Fruit fly (Drosophila melanogaster) whole organism, adult: Measurements from ENCODE around the gene CG12984.

Experiments
- CG11617 ChIP-seq: fragments of 200-800 bp; sonication (Bioruptor generic); optimal IDR thresholded peaks from 2 replicates; lab custom pipeline; 2017; ENCODE audit warnings: mild to moderate bottlenecking, missing biosample characterization, missing genetic modification reagents, missing genetic modification characterization
- CG12768 ChIP-seq: fragments of 200-800 bp; sonication (Bioruptor generic); optimal IDR thresholded peaks from 2 replicates; lab custom pipeline; 2017; ENCODE audit warnings: missing biosample characterization, missing genetic modification characterization, mild to moderate bottlenecking, moderate library complexity, missing genetic modification reagents
- CG14711 ChIP-seq: fragments of 200-800 bp; sonication (Bioruptor generic); optimal IDR thresholded peaks from 2 replicates; lab custom pipeline; 2018; ENCODE audit warnings: missing biosample characterization, mild to moderate bottlenecking, missing genetic modification characterization, moderate library complexity
- CG1620 ChIP-seq: fragments of 200-800 bp; sonication (Bioruptor generic); optimal IDR thresholded peaks from 2 replicates; lab custom pipeline; 2016; ENCODE audit warnings: missing biosample characterization, missing genetic modification characterization
- CG33017 ChIP-seq: fragments of 200-800 bp; sonication (Bioruptor generic); optimal IDR thresholded peaks from 2 replicates; lab custom pipeline; 2018; ENCODE audit warnings: missing biosample characterization, mild to moderate bottlenecking, missing genetic modification characterization, moderate library complexity
- CG5204 ChIP-seq: fragments of 200-800 bp; sonication (Bioruptor generic); optimal IDR thresholded peaks from 2 replicates; lab custom pipeline; 2016; ENCODE audit warnings: missing biosample characterization, missing genetic modification characterization
- CG7045 ChIP-seq: fragments of 200-800 bp; sonication (Bioruptor generic); optimal IDR thresholded peaks from 2 replicates; lab custom pipeline; 2017; ENCODE audit warnings: missing biosample characterization, mild to moderate bottlenecking, missing genetic modification characterization
- CG7101 ChIP-seq: fragments of 200-800 bp; sonication (Bioruptor generic); optimal IDR thresholded peaks from 2 replicates; lab custom pipeline; 2018; ENCODE audit warnings: missing biosample characterization, mild to moderate bottlenecking, missing genetic modification characterization, moderate library complexity
- Clk ChIP-seq: fragments of 200-800 bp; sonication (Bioruptor generic); optimal IDR thresholded peaks from 2 replicates; lab custom pipeline; 2017; ENCODE audit warnings: missing biosample characterization, missing genetic modification characterization
- Crg-1 ChIP-seq: fragments of 200-800 bp; sonication (Bioruptor generic); optimal IDR thresholded peaks from 2 replicates; lab custom pipeline; 2016; ENCODE audit warnings: missing biosample characterization, missing genetic modification characterization
- Hr96 ChIP-seq: fragments of 200-800 bp; sonication (Bioruptor generic); optimal IDR thresholded peaks from 2 replicates; lab custom pipeline; 2016; ENCODE audit warnings: missing biosample characterization, missing genetic modification characterization
- Mnt ChIP-seq: fragments of 200-800 bp; sonication (Bioruptor generic); optimal IDR thresholded peaks from 2 replicates; lab custom pipeline; 2016; ENCODE audit warnings: missing biosample characterization, mild to moderate bottlenecking, missing genetic modification characterization
- bab1 ChIP-seq: fragments of 200-800 bp; sonication (Bioruptor generic); optimal IDR thresholded peaks from 3 replicates; lab custom pipeline; 2019; ENCODE audit warnings: missing biosample characterization, mild to moderate bottlenecking, missing genetic modification characterization, moderate library complexity
- cic ChIP-seq: fragments of 200-800 bp; sonication (Bioruptor generic); optimal IDR thresholded peaks from 2 replicates; lab custom pipeline; 2017; ENCODE audit warnings: missing biosample characterization, mild to moderate bottlenecking, missing genetic modification characterization, moderate library complexity
- cnc ChIP-seq, 2 experiments: fragments of >200 bp; optimal IDR thresholded peaks; 2 replicates each; lab custom pipeline; 2017
- kay ChIP-seq: fragments of 200-800 bp; sonication (Bioruptor generic); peaks from one replicate; lab custom pipeline; 2016; ENCODE audit warnings: missing biosample characterization, missing genetic modification characterization, borderline replicate concordance
- ovo ChIP-seq: fragments of 200-800 bp; sonication (Bioruptor generic); optimal IDR thresholded peaks from 2 replicates; lab custom pipeline; 2016; ENCODE audit warnings: missing biosample characterization, missing genetic modification characterization
- pad ChIP-seq: fragments of 200-800 bp; sonication (Bioruptor generic); optimal IDR thresholded peaks from 3 replicates; lab custom pipeline; 2017; ENCODE audit warnings: missing biosample characterization, missing genetic modification characterization, mild to moderate bottlenecking, moderate library complexity, missing genetic modification reagents
- tj ChIP-seq: fragments of 200-800 bp; sonication (Bioruptor generic); optimal IDR thresholded peaks from 3 replicates; lab custom pipeline; 2017; ENCODE audit warnings: missing biosample characterization, mild to moderate bottlenecking, missing genetic modification characterization, moderate library complexity
- toe ChIP-seq: fragments of 200-800 bp; sonication (Bioruptor generic); optimal IDR thresholded peaks from 2 replicates; lab custom pipeline; 2016; ENCODE audit warnings: missing biosample characterization, missing genetic modification characterization

CG12984 gene

DNA sequence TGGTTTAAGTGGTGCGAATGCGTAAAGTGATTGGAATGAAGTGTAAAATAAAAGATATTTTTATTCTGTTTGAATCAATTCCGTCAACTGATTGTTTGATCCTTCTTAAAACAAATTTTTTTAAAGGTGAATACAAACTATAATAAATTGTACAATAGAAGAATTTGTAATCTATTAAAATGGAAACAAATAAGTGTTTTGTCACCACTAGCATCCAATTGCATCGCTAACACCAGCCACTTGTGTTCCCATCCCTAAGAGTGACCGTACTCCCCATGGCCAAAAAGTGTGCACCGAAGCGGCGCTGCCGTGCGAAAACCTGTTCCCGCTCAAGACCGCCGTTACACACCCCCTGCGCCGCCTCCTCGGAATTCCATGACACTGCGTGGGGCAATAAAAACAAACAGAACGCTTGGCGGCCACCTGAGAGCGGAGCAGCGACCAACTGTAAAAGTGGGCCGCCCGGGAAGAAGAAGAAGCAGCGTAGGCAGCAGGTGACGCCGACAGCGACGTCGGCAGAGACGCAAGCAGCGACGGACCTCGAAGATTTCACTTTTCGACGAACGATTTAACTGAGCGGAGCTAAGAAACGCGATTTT lies 36.3 kb downstream of the CG12984 start, which contains the start of gene Pdss2:
Gene Pdss2 (plus strand): TSS at position 259 of the 599 bp plus-strand sequence.
- TF ChIP-seq CG1620 (GFP tag; lab: Kevin White, UChicago) = peak; percentile 78
- TF ChIP-seq CG14711 (tag; lab: Kevin White, UChicago) = peak; percentile 41
- TF ChIP-seq CG5204 (GFP tag; lab: Kevin White, UChicago) = no peak
- peak; percentile 76 for TF ChIP-seq Hr96 (GFP tag; lab: Kevin White, UChicago)
- no peak for TF ChIP-seq cic
- TF ChIP-seq tj = peak; percentile 32
- no peak for TF ChIP-seq kay (GFP tag; lab: Kevin White, UChicago)
- TF ChIP-seq CG12768 (GFP tag; lab: Kevin White, UChicago) = peak; percentile 74
- TF ChIP-seq pad (GFP tag; lab: Kevin White, UChicago) = peak; percentile 55
- TF ChIP-seq ovo = peak; percentile 80
- TF ChIP-seq cnc (optimal IDR thresholded peaks at IDR 0.05; lab: Kevin White, UChicago) = no peak
- peak; percentile 63 for TF ChIP-seq bab1 (GFP tag; lab: Kevin White, UChicago)
- peak; percentile 45 for TF ChIP-seq CG7045 (GFP tag; lab: Kevin White, UChicago)
- TF ChIP-seq CG7101 (tag; lab: Kevin White, UChicago) = peak; percentile 72
- TF ChIP-seq Crg-1 (GFP tag; lab: Kevin White, UChicago) = peak; percentile 49
- TF ChIP-seq Clk (GFP tag; lab: Kevin White, UChicago) = peak; percentile 63
- TF ChIP-seq CG11617 = peak; percentile 59
- TF ChIP-seq Mnt (GFP tag; lab: Kevin White, UChicago) = peak; percentile 77
- TF ChIP-seq toe (GFP tag; lab: Kevin White, UChicago) = peak; percentile 86
- TF ChIP-seq CG33017 = peak; percentile 47

dm6 chr3L:21031093-21031930 lies 39.8 kb downstream of the CG12984 start, which contains the start of the genes CG10584 and Polr3E:
Gene CG10584 (minus strand): TSS chr3L:21031360.
Gene Polr3E (plus strand): TSS chr3L:21031825.
- TF ChIP-seq toe (GFP tag; lab: Kevin White, UChicago) = peak; percentile 82
- TF ChIP-seq tj = peak; percentile 82
- peak; percentile 96 for TF ChIP-seq CG12768 (GFP tag; lab: Kevin White, UChicago)
- TF ChIP-seq CG14711 (tag; lab: Kevin White, UChicago) = peak; percentile 86
- TF ChIP-seq CG7045 (GFP tag; lab: Kevin White, UChicago) = peak; percentile 95
- peak; percentile 87 for TF ChIP-seq pad (GFP tag; lab: Kevin White, UChicago)
- TF ChIP-seq CG11617 = peak; percentile 97
- TF ChIP-seq ovo = peak; percentile 89
- no peak for TF ChIP-seq kay (GFP tag; lab: Kevin White, UChicago)
- no peak for TF ChIP-seq cnc (optimal IDR thresholded peaks at IDR 0.05; lab: Kevin White, UChicago)
- peak; percentile 93 for TF ChIP-seq CG7101 (tag; lab: Kevin White, UChicago)
- TF ChIP-seq CG33017 = peak; percentile 93
- TF ChIP-seq Clk (GFP tag; lab: Kevin White, UChicago) = peak; percentile 84
- peak; percentile 71 for TF ChIP-seq Hr96 (GFP tag; lab: Kevin White, UChicago)
- peak; percentile 90 for TF ChIP-seq bab1 (GFP tag; lab: Kevin White, UChicago)
- peak; percentile 42 for TF ChIP-seq CG1620 (GFP tag; lab: Kevin White, UChicago)
- peak; percentile 77 for TF ChIP-seq cic
- peak; percentile 76 for TF ChIP-seq Mnt (GFP tag; lab: Kevin White, UChicago)
- TF ChIP-seq Crg-1 (GFP tag; lab: Kevin White, UChicago) = peak; percentile 86
- TF ChIP-seq CG5204 (GFP tag; lab: Kevin White, UChicago) = no peak

dm6 chr3L:21034103-21034280 lies 42.5 kb downstream of the CG12984 start, which contains the start of gene CG10581:
Gene CG10581 (minus strand): TSS chr3L:21034203.
- TF ChIP-seq Hr96 (GFP tag; lab: Kevin White, UChicago) = no peak

dm6 chr3L:21034281-21035221 lies 43.1 kb downstream of the CG12984 start, which contains the start of gene siz:
Gene siz (plus strand): TSS chr3L:21034535.
- TF ChIP-seq Crg-1 (GFP tag; lab: Kevin White, UChicago) (peak; percentile 39), CG33017 (no peak), CG14711 (tag; lab: Kevin White, UChicago) (peak; percentile 38), bab1 (GFP tag; lab: Kevin White, UChicago) (no peak), Hr96 (GFP tag; lab: Kevin White, UChicago) (peak; percentile 14), CG12768 (GFP tag; lab: Kevin White, UChicago) (peak; percentile 18), Mnt (GFP tag; lab: Kevin White, UChicago) (peak; percentile 48), CG1620 (GFP tag; lab: Kevin White, UChicago) (peak; percentile 1), CG7101 (tag; lab: Kevin White, UChicago) (peak; percentile 27), tj (peak; percentile 56), CG11617 (no peak), pad (GFP tag; lab: Kevin White, UChicago) (no peak), cic (peak; percentile 4)

DNA sequence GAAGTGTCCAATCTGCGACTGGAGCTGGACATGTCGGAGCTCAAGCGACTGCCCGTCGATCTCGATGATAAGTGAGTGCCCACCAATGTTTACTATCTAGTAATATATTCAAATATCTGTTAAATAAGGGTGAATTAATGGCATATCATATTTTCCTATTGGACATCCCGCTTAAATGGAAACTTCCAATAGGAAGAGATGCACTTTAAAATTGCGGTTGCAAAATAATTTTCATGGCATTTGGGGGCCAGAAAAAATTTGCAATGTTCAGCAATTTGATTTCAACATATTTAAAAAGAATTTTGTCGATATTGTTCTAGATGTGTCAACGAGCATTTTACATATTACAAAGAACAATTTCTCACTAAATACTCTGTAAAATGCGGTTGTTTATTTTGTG lies 43.8 kb downstream of the CG12984 start:
- TF ChIP-seq CG12768 (GFP tag; lab: Kevin White, UChicago) = no peak
